Worm (Caenorhabditis elegans): ENCODE measurements around the gene dli-1.
A peak's percentile ranks its signal among the peaks of the same experiment; 100 is the strongest.

The dli-1 gene

ce11 chrIV:13082836-13083763 is 15.5 kb downstream of the dli-1 start (continued):
- TF ChIP-seq nhr-28 (tag; optimal IDR thresholded peaks at IDR 0.05) (no peak), nhr-102 (tag; optimal IDR thresholded peaks at IDR 0.05) (no peak), unc-39 (tag; optimal IDR thresholded peaks at IDR 0.05) (no peak), F26F4.8 (GFP tag; conservative IDR thresholded peaks at IDR 0.05) (no peak), ZK337.2 (GFP tag; IDR thresholded peaks at IDR 0.05) (no peak), lin-39 (tag; optimal IDR thresholded peaks at IDR 0.05) (no peak), daf-12 (tag; optimal IDR thresholded peaks at IDR 0.05) (no peak), ztf-11 (tag; optimal IDR thresholded peaks at IDR 0.05) (no peak), F37D6.2 (tag; optimal IDR thresholded peaks at IDR 0.05) (no peak), attf-4 (tag; optimal IDR thresholded peaks at IDR 0.05) (no peak), dve-1 (tag; optimal IDR thresholded peaks at IDR 0.05; ENCODE audit: insufficient read depth) (peak; percentile 39), F44E2.7 (GFP tag; IDR thresholded peaks at IDR 0.05) (no peak), pha-4 (GFP tag; IDR thresholded peaks at IDR 0.05) (no peak), pha-4 (tag; optimal IDR thresholded peaks at IDR 0.05) (no peak), D1046.2 (GFP tag; IDR thresholded peaks at IDR 0.05) (no peak), lin-29 (GFP tag; IDR thresholded peaks at IDR 0.05) (no peak), madf-9 (GFP tag; conservative IDR thresholded peaks at IDR 0.05) (no peak), mdt-29 (GFP tag; IDR thresholded peaks at IDR 0.05) (no peak), jun-1 (tag; optimal IDR thresholded peaks at IDR 0.05) (no peak), duxl-1 (tag; optimal IDR thresholded peaks at IDR 0.05; ENCODE audit: poor library complexity) (no peak), T26A8.4 (GFP tag; IDR thresholded peaks at IDR 0.05) (no peak), daf-19 (GFP tag; conservative IDR thresholded peaks at IDR 0.05) (no peak), egl-43 (GFP tag; IDR thresholded peaks at IDR 0.05) (no peak), F49E8.2 (tag; optimal IDR thresholded peaks at IDR 0.05; ENCODE audit: borderline replicate concordance) (no peak), unc-130 (GFP tag; optimal IDR thresholded peaks at IDR 0.05) (no peak), zfp-3 (GFP tag; conservative IDR thresholded peaks at IDR 0.05) (peak; percentile 51; the same call in 1 of the 2 replicates), ceh-20 (GFP tag; IDR thresholded peaks at IDR 0.05) (peak; percentile 41; the same call in 1 of the 2 replicates), ctbp-1 (GFP tag; IDR thresholded peaks at IDR 0.05) (no peak; the same call in 1 of the 2 replicates), lim-7 (GFP tag; IDR thresholded peaks at IDR 0.05) (0 out of 2 replicates have a peak, but pooled peaks have one; percentile 38), fos-1 (tag; optimal IDR thresholded peaks at IDR 0.05) (no peak), nhr-10 (tag; optimal IDR thresholded peaks at IDR 0.05) (no peak), tag-97 (GFP tag; IDR thresholded peaks at IDR 0.05) (no peak), zip-11 (GFP tag; IDR thresholded peaks at IDR 0.05) (no peak), ceh-44 (GFP tag; IDR thresholded peaks at IDR 0.05) (no peak), mes-2 (tag; optimal IDR thresholded peaks at IDR 0.05; ENCODE audit: poor library complexity, severe bottlenecking) (no peak), nhr-77 (tag; optimal IDR thresholded peaks at IDR 0.05) (no peak), ces-1 (GFP tag; optimal IDR thresholded peaks at IDR 0.05) (no peak), gei-8 (GFP tag; optimal IDR thresholded peaks at IDR 0.05) (no peak), mdl-1 (tag; optimal IDR thresholded peaks at IDR 0.05) (no peak), dmd-6 (GFP tag; IDR thresholded peaks at IDR 0.05) (0 out of 2 replicates have a peak, but pooled peaks have one; percentile 18), lin-15B (tag; optimal IDR thresholded peaks at IDR 0.05) (no peak), sdz-12 (GFP tag; optimal IDR thresholded peaks at IDR 0.05) (no peak), ceh-28 (tag; optimal IDR thresholded peaks at IDR 0.05) (no peak), snpc-4 (tag; optimal IDR thresholded peaks at IDR 0.05) (no peak)

All from whole organism, L4 larva.